Worm (Caenorhabditis elegans): ENCODE data around the gene mlc-5.

The mlc-5 gene

DNA sequence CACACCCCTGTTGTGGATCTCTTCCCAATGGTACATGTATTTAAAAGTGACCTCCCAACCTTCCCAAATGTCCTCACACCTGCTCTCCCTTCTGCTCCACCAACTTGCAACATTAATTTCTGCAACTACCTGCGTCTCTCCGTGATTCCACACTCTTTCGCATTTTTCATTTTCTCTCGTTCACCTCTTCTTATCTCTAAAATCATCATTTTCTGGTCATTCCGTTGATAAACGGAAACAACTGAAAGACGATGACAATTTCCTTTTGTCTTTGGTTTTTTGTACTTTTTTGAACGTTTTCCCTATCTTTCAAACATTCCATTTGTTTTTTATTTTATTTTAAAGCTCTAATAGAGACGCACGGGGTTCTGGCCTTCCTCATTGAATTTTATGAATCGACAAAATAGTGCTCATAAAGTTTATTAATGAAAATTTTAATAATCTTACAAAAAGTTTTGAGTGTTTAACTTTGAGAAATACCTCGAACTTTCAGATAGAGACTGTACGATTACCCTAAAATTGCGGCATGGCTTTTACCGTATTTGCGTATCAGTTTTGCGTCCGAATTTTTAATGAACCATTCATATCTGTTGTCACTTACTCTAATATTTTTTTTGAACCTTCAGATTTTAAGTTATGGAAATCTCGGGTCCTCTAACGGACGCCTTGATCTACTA, 49.7 kb downstream of the mlc-5 start, which contains the start of gene aqp-11:
aqp-11 (plus strand) TSS at position 627 of the 677 bp plus-strand sequence.
- no peak for TF ChIP-seq daf-12 (tag; optimal IDR thresholded peaks at IDR 0.05)
- TF ChIP-seq ZK546.5 (tag; optimal IDR thresholded peaks at IDR 0.05) = no peak
- TF ChIP-seq elt-1 (tag; optimal IDR thresholded peaks at IDR 0.05) = no peak
- peak; percentile 71 for TF ChIP-seq elt-2 (tag; optimal IDR thresholded peaks at IDR 0.05)
- TF ChIP-seq ama-1 (optimal IDR thresholded peaks at IDR 0.05) = no peak
- TF ChIP-seq ceh-82 (tag; optimal IDR thresholded peaks at IDR 0.05) = no peak
- TF ChIP-seq nfya-1 (tag; optimal IDR thresholded peaks at IDR 0.05; ENCODE audit: insufficient read depth) = no peak
- no peak for TF ChIP-seq aly-2 (tag; optimal IDR thresholded peaks at IDR 0.05)
- no peak for TF ChIP-seq lin-39 (tag; optimal IDR thresholded peaks at IDR 0.05)
- TF ChIP-seq egl-27 (tag; optimal IDR thresholded peaks at IDR 0.05) = no peak
- TF ChIP-seq pha-4 (tag; optimal IDR thresholded peaks at IDR 0.05) = peak; percentile 19
- TF ChIP-seq unc-39 (tag; optimal IDR thresholded peaks at IDR 0.05) = no peak
- no peak for TF ChIP-seq unc-62 (GFP tag; optimal IDR thresholded peaks at IDR 0.05)
- no peak for TF ChIP-seq ceh-9 (tag; optimal IDR thresholded peaks at IDR 0.05)
- TF ChIP-seq pqm-1 (tag; optimal IDR thresholded peaks at IDR 0.05) = peak; percentile 66
- TF ChIP-seq ceh-28 (tag; optimal IDR thresholded peaks at IDR 0.05) = no peak
- TF ChIP-seq mdl-1 (tag; optimal IDR thresholded peaks at IDR 0.05) = no peak
- no peak for TF ChIP-seq nhr-23 (tag; optimal IDR thresholded peaks at IDR 0.05)
- no peak for TF ChIP-seq nhr-237 (tag; optimal IDR thresholded peaks at IDR 0.05)
- no peak for TF ChIP-seq fos-1 (tag; optimal IDR thresholded peaks at IDR 0.05)
- TF ChIP-seq elt-3 (tag; optimal IDR thresholded peaks at IDR 0.05) = no peak
- TF ChIP-seq fkh-10 (GFP tag; optimal IDR thresholded peaks at IDR 0.05) = no peak
- TF ChIP-seq tbx-2 (tag; optimal IDR thresholded peaks at IDR 0.05) = no peak
- no peak for TF ChIP-seq snpc-4 (tag; optimal IDR thresholded peaks at IDR 0.05)
- no peak for TF ChIP-seq hmg-11 (tag; optimal IDR thresholded peaks at IDR 0.05)
- TF ChIP-seq mml-1 (tag; optimal IDR thresholded peaks at IDR 0.05) = no peak
- TF ChIP-seq nhr-43 (tag; optimal IDR thresholded peaks at IDR 0.05; ENCODE audit: poor library complexity, severe bottlenecking) = no peak
- no peak for TF ChIP-seq nhr-77 (tag; optimal IDR thresholded peaks at IDR 0.05)
- TF ChIP-seq skn-1 (tag; optimal IDR thresholded peaks at IDR 0.05) = peak; percentile 99
- no peak for TF ChIP-seq R02D3.7 (tag; optimal IDR thresholded peaks at IDR 0.05)
- no peak for TF ChIP-seq fkh-2 (tag; optimal IDR thresholded peaks at IDR 0.05)
- no peak for TF ChIP-seq jun-1 (tag; optimal IDR thresholded peaks at IDR 0.05)
- no peak for TF ChIP-seq nhr-11 (tag; optimal IDR thresholded peaks at IDR 0.05)

Measured in whole organism, L3 larva.